Worm (Caenorhabditis elegans) whole organism, L3 larva: ENCODE results near the gene F02C12.3.

Experiments used
- R02D3.7 ChIP-seq: fragments of 150-350 bp; optimal IDR thresholded peaks from 2 replicates; lab custom pipeline; 2014; ENCODE audit warnings: missing biosample characterization, missing genetic modification characterization
- ZK546.5 ChIP-seq: sonication (generic microtip); optimal IDR thresholded peaks from 2 replicates; lab custom pipeline; 2017; ENCODE audit warnings: missing biosample characterization, missing genetic modification characterization
- aly-2 ChIP-seq: fragments of 150-350 bp; optimal IDR thresholded peaks from 2 replicates; lab custom pipeline; 2014; ENCODE audit warnings: missing biosample characterization, missing genetic modification characterization
- ama-1 ChIP-seq: fragments of 150-350 bp; optimal IDR thresholded peaks from 2 replicates; lab custom pipeline; 2018
- egl-27 ChIP-seq: sonication (generic microtip); optimal IDR thresholded peaks from 4 replicates; lab custom pipeline; 2017; ENCODE audit warnings: missing biosample characterization, missing genetic modification reagents, missing genetic modification characterization
- egl-5 ChIP-seq: fragments of 150-350 bp; optimal IDR thresholded peaks from 2 replicates; lab custom pipeline; 2017; ENCODE audit warnings: missing biosample characterization, missing genetic modification reagents, missing genetic modification characterization, inconsistent platforms
- elt-1 ChIP-seq: fragments of 150-350 bp; optimal IDR thresholded peaks from 2 replicates; lab custom pipeline; 2014; ENCODE audit warnings: missing biosample characterization, missing genetic modification characterization
- elt-2 ChIP-seq: sonication (generic microtip); optimal IDR thresholded peaks from 2 replicates; lab custom pipeline; 2016; ENCODE audit warnings: missing genetic modification reagents, mild to moderate bottlenecking, missing genetic modification characterization, missing compliant biosample characterization
- fkh-10 ChIP-seq: sonication (generic microtip); optimal IDR thresholded peaks from 2 replicates; lab custom pipeline; 2017; ENCODE audit warnings: missing biosample characterization, missing genetic modification reagents, missing genetic modification characterization
- fkh-2 ChIP-seq: fragments of 150-350 bp; optimal IDR thresholded peaks from 2 replicates; lab custom pipeline; 2014; ENCODE audit warnings: missing biosample characterization, missing genetic modification reagents, missing genetic modification characterization
- hmg-11 ChIP-seq: sonication (generic microtip); optimal IDR thresholded peaks from 2 replicates; lab custom pipeline; 2016; ENCODE audit warnings: missing genetic modification characterization, missing compliant biosample characterization
- jun-1 ChIP-seq: fragments of 150-350 bp; optimal IDR thresholded peaks from 2 replicates; lab custom pipeline; 2014; ENCODE audit warnings: missing biosample characterization, missing genetic modification reagents, missing genetic modification characterization
- lin-15B ChIP-seq: fragments of 150-350 bp; optimal IDR thresholded peaks from 2 replicates; lab custom pipeline; 2014; ENCODE audit warnings: missing biosample characterization, missing genetic modification characterization
- lin-39 ChIP-seq: fragments of 150-350 bp; optimal IDR thresholded peaks from 2 replicates; lab custom pipeline; 2018; ENCODE audit warnings: missing biosample characterization, missing genetic modification reagents, missing genetic modification characterization
- mdl-1 ChIP-seq: fragments of 150-350 bp; optimal IDR thresholded peaks from 2 replicates; lab custom pipeline; 2014; ENCODE audit warnings: missing biosample characterization, missing genetic modification characterization
- nfya-1 ChIP-seq: sonication (generic microtip); optimal IDR thresholded peaks from 2 replicates; lab custom pipeline; 2017; ENCODE audit warnings: missing genetic modification characterization, mild to moderate bottlenecking, missing compliant biosample characterization, antibody characterized with exemption, moderate library complexity; ENCODE audit not compliant: insufficient read depth
- nhr-11 ChIP-seq: fragments of 150-350 bp; optimal IDR thresholded peaks from 2 replicates; lab custom pipeline; 2014; ENCODE audit warnings: missing biosample characterization, missing genetic modification characterization
- nhr-12 ChIP-seq: fragments of 150-350 bp; optimal IDR thresholded peaks from 2 replicates; lab custom pipeline; 2014; ENCODE audit warnings: missing biosample characterization, missing genetic modification characterization
- nhr-23 ChIP-seq: fragments of 150-350 bp; optimal IDR thresholded peaks from 2 replicates; lab custom pipeline; 2014; ENCODE audit warnings: missing biosample characterization, missing genetic modification reagents, missing genetic modification characterization
- nhr-237 ChIP-seq: fragments of 150-350 bp; optimal IDR thresholded peaks from 2 replicates; lab custom pipeline; 2014; ENCODE audit warnings: missing biosample characterization, missing genetic modification characterization
- nhr-43 ChIP-seq: sonication (generic microtip); optimal IDR thresholded peaks from 2 replicates; lab custom pipeline; 2016; ENCODE audit warnings: mild to moderate bottlenecking, missing genetic modification characterization, missing compliant biosample characterization; ENCODE audit not compliant: poor library complexity, severe bottlenecking
- nhr-76 ChIP-seq: fragments of 150-350 bp; sonication (generic microtip); optimal IDR thresholded peaks from 5 replicates; lab custom pipeline; 2014; ENCODE audit warnings: missing biosample characterization, missing genetic modification characterization
- nhr-77 ChIP-seq: fragments of 150-350 bp; optimal IDR thresholded peaks from 2 replicates; lab custom pipeline; 2014; ENCODE audit warnings: missing biosample characterization, missing genetic modification characterization
- pha-4 ChIP-seq: fragments of 150-350 bp; optimal IDR thresholded peaks from 2 replicates; lab custom pipeline; 2014; ENCODE audit warnings: missing biosample characterization, missing genetic modification reagents, missing genetic modification characterization
- pqm-1 ChIP-seq: fragments of 150-350 bp; optimal IDR thresholded peaks from 2 replicates; lab custom pipeline; 2017; ENCODE audit warnings: missing biosample characterization, missing genetic modification characterization, inconsistent platforms
- sea-2 ChIP-seq: fragments of 150-350 bp; sonication (generic microtip); optimal IDR thresholded peaks from 4 replicates; lab custom pipeline; 2014; ENCODE audit warnings: missing biosample characterization, missing genetic modification reagents, missing genetic modification characterization
- skn-1 ChIP-seq: fragments of 150-350 bp; optimal IDR thresholded peaks from 2 replicates; lab custom pipeline; 2014; ENCODE audit warnings: missing biosample characterization, missing genetic modification characterization
- snpc-4 ChIP-seq: fragments of 150-350 bp; optimal IDR thresholded peaks from 2 replicates; lab custom pipeline; 2014; ENCODE audit warnings: missing biosample characterization, missing genetic modification characterization
- tbx-2 ChIP-seq: sonication (generic microtip); optimal IDR thresholded peaks from 2 replicates; lab custom pipeline; 2016; ENCODE audit warnings: mild to moderate bottlenecking, missing genetic modification characterization, missing compliant biosample characterization
- zag-1 ChIP-seq: fragments of 150-350 bp; optimal IDR thresholded peaks from 2 replicates; lab custom pipeline; 2014; ENCODE audit warnings: missing biosample characterization, missing genetic modification characterization
- ztf-4 ChIP-seq: fragments of 150-350 bp; optimal IDR thresholded peaks from 2 replicates; lab custom pipeline; 2014; ENCODE audit warnings: missing biosample characterization, missing genetic modification characterization

The F02C12.3 gene

DNA sequence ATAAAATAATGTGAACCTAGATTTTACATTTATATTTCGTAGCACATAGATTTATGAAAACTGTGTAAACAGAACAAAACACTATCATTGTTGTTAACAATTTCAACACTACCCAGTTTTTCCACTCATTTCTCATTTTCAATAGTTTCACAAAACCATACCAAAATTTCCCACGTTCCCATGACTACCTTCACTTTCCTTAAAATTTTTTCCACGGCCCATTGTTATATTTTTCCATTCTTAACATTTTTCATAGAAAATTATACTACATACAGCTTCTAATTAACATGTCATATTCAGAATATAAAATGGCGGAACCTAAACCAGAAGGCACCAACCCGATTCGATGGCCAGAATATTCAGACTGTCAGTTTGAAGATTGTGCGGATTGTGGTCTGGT lies 5.0 kb downstream of the F02C12.3 start, which contains the start of gene F02C12.1:
TSS of gene F02C12.1 (plus strand) at position 301 of the 400 bp plus-strand sequence.
- TF ChIP-seq aly-2 (tag; lab: Kevin White, UChicago) (no peak), ztf-4 (tag; lab: Kevin White, UChicago) (no peak), egl-5 (tag; lab: Kevin White, UChicago) (no peak), nhr-11 (no peak), nhr-12 (tag; lab: Kevin White, UChicago) (no peak), lin-39 (tag; lab: Kevin White, UChicago) (no peak), fkh-2 (tag; lab: Kevin White, UChicago) (no peak), nhr-76 (tag; lab: Kevin White, UChicago) (no peak)

- TF ChIP-seq tbx-2 (tag; lab: Kevin White, UChicago) (no peak), pqm-1 (tag; lab: Kevin White, UChicago) (peak; percentile 50), ZK546.5 (tag; lab: Kevin White, UChicago) (no peak), elt-2 (peak; percentile 47), lin-15B (tag; lab: Kevin White, UChicago) (no peak), zag-1 (no peak), aly-2 (tag; lab: Kevin White, UChicago) (no peak)
These were observed 12.8 kb downstream of the F02C12.3 start, which contains the start of the genes cyp-13B1 and C29F7.1 for ce11 chrX:13409543-13409942. TSS of gene cyp-13B1 (minus strand) at chrX:13409643. TSS of gene C29F7.1 (plus strand) at chrX:13409936.

- TF ChIP-seq snpc-4 (tag; lab: Kevin White, UChicago), result no peak
- TF ChIP-seq elt-2, result peak; percentile 4
These were observed 14.5 kb downstream of the F02C12.3 start for ce11 chrX:13411306-13411705.

DNA sequence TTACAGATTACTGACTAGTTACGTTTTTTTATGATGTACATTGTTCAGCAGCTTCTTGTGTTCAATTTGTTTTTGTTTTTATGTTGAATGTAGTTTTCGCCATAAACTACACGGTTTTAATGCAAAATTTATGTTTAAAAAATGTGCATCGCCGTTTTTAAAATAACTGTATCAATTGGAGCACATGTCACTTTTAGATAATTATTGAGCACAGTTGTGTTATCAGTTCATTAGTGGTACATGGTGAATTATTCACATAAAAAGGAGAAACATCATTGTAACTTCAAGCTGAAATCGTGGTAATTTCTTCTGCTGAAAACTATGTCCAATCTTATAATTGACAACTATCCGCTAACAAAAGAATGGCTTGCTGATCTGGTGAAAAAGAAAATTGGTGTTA lies 15.5 kb downstream of the F02C12.3 start:
- TF ChIP-seq snpc-4 (tag; lab: Kevin White, UChicago) (no peak), elt-2 (peak; percentile 70)

DNA sequence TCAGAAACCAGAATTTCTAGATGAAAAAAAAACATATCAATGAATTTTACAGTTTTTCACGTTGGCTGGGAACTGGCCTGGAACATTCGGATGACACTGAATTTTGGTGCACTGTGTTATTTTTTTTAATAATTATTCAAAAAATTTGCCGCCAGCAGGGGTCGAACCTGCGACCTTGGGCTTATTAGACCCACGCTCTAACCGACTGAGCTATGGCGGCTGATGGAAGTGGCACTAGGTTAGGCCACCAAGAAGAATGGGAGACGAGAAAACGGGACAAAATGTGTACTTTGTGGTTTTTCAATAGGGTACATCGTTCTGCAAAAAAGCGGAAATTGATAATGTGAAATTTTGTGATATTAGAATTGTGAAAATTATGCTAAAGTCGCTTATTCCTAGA lies 18.2 kb downstream of the F02C12.3 start:
- TF ChIP-seq ZK546.5 (tag; lab: Kevin White, UChicago), result no peak
- TF ChIP-seq egl-5 (tag; lab: Kevin White, UChicago), result no peak
- TF ChIP-seq elt-1 (tag; lab: Kevin White, UChicago), result no peak
- no peak for TF ChIP-seq egl-27 (tag; lab: Kevin White, UChicago)
- TF ChIP-seq fkh-10 (GFP tag; lab: Kevin White, UChicago), result no peak
- TF ChIP-seq nfya-1, result no peak
- TF ChIP-seq lin-39 (tag; lab: Kevin White, UChicago), result peak; percentile 41
- TF ChIP-seq nhr-12 (tag; lab: Kevin White, UChicago), result no peak
- TF ChIP-seq pqm-1 (tag; lab: Kevin White, UChicago), result peak; percentile 41
- TF ChIP-seq mdl-1 (tag; lab: Kevin White, UChicago), result no peak
- TF ChIP-seq nhr-77, result no peak
- no peak for TF ChIP-seq sea-2
- TF ChIP-seq pha-4 (tag; lab: Kevin White, UChicago), result peak; percentile 69
- TF ChIP-seq snpc-4 (tag; lab: Kevin White, UChicago), result no peak
- peak; percentile 67 for TF ChIP-seq hmg-11 (tag; lab: Kevin White, UChicago)
- TF ChIP-seq nhr-23 (tag; lab: Kevin White, UChicago), result peak; percentile 6
- no peak for TF ChIP-seq zag-1
- TF ChIP-seq skn-1, result no peak
- TF ChIP-seq elt-2, result peak; percentile 43
- no peak for TF ChIP-seq R02D3.7 (tag; lab: Kevin White, UChicago)

DNA sequence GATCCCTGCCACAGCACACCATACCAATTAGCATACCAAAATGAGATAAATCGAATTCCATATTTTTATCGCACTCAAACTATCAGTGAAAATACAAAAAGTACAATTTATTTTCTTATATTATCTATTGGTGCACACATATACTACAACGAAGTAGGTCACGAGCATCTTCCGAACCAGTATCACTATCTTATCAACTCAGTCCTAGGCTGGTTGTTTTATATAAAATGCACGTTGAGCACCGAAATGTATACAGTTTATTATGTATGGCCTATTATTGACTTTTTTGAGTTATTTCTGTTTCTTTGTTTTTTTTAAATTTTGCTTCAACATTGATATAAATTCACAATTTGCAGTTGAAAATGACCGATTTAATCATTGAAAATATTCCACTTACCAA lies 18.9 kb downstream of the F02C12.3 start, which contains the start of gene C29F7.2:
TSS of gene C29F7.2 (plus strand) at position 357 of the 400 bp plus-strand sequence.
- peak; percentile 95 for TF ChIP-seq pqm-1 (tag; lab: Kevin White, UChicago)
- TF ChIP-seq elt-2, result peak; percentile 94
- TF ChIP-seq nhr-11, result no peak
- no peak for TF ChIP-seq nhr-43 (tag; lab: Kevin White, UChicago)
- TF ChIP-seq mdl-1 (tag; lab: Kevin White, UChicago), result no peak
- no peak for TF ChIP-seq ama-1
- peak; percentile 31 for TF ChIP-seq jun-1 (tag; lab: Kevin White, UChicago)
- TF ChIP-seq pha-4 (tag; lab: Kevin White, UChicago), result peak; percentile 64
- TF ChIP-seq nhr-237, result no peak
